Fruit fly (Drosophila melanogaster) whole organism, embryonic: ENCODE data around the gene mdlc.
A peak's percentile ranks its signal among the peaks of the same experiment; 100 is the strongest.

Source experiments
- CG10654 ChIP-seq: fragments of 200-800 bp; sonication (Bioruptor generic); optimal IDR thresholded peaks from 2 replicates; lab custom pipeline; 2016; ENCODE audit warnings: missing biosample characterization, missing genetic modification characterization
- CG12104 ChIP-seq: fragments of 200-800 bp; sonication (Bioruptor generic); optimal IDR thresholded peaks from 3 replicates; lab custom pipeline; 2016; ENCODE audit warnings: missing biosample characterization, missing genetic modification characterization
- CG13287 ChIP-seq: fragments of 200-800 bp; sonication (Bioruptor generic); IDR thresholded peaks from 2 replicates; pipeline ENCODE4 v1.3.6; 2022; ENCODE audit warnings: missing biosample characterization, missing genetic modification characterization; ENCODE audit not compliant: partially characterized antibody
- CG14710 ChIP-seq: fragments of 200-800 bp; sonication (Bioruptor generic); optimal IDR thresholded peaks from 3 replicates; lab custom pipeline; 2019; ENCODE audit warnings: missing biosample characterization, mild to moderate bottlenecking, missing genetic modification characterization, moderate library complexity
- CG15696 ChIP-seq: fragments of 200-800 bp; sonication (Bioruptor generic); optimal IDR thresholded peaks from 2 replicates; lab custom pipeline; 2019; ENCODE audit warnings: missing biosample characterization, mild to moderate bottlenecking, missing genetic modification characterization, moderate library complexity
- CG16813 ChIP-seq: fragments of 200-800 bp; sonication (Bioruptor generic); IDR thresholded peaks from 3 replicates; pipeline ENCODE4 v1.3.6; 2022; ENCODE audit warnings: missing biosample characterization, missing genetic modification characterization; ENCODE audit not compliant: partially characterized antibody
- CG17612 ChIP-seq: fragments of 200-800 bp; sonication (Bioruptor generic); IDR thresholded peaks from 2 replicates; pipeline ENCODE4 v1.3.6; 2022; ENCODE audit warnings: missing biosample characterization, missing genetic modification characterization
- CG2678 ChIP-seq: fragments of 200-800 bp; sonication (Bioruptor generic); optimal IDR thresholded peaks from 3 replicates; lab custom pipeline; 2019; ENCODE audit warnings: missing biosample characterization, mild to moderate bottlenecking, missing genetic modification characterization, moderate library complexity
- CG3065 ChIP-seq: fragments of 200-800 bp; sonication (Bioruptor generic); optimal IDR thresholded peaks from 2 replicates; lab custom pipeline; 2016; ENCODE audit warnings: missing biosample characterization, missing genetic modification characterization
- CG31224 ChIP-seq: fragments of 200-800 bp; sonication (Bioruptor generic); IDR thresholded peaks from 2 replicates; pipeline ENCODE4 v1.3.6; 2022; ENCODE audit warnings: missing biosample characterization, missing genetic modification characterization
- CG3995 ChIP-seq: fragments of 200-800 bp; sonication (Bioruptor generic); optimal IDR thresholded peaks from 3 replicates; lab custom pipeline; 2016; ENCODE audit warnings: missing biosample characterization, missing genetic modification characterization
- CG4424 ChIP-seq: fragments of 200-800 bp; sonication (Bioruptor generic); optimal IDR thresholded peaks from 3 replicates; lab custom pipeline; 2016; ENCODE audit warnings: missing biosample characterization, missing genetic modification characterization
- CG6813 ChIP-seq: fragments of 200-800 bp; sonication (Bioruptor generic); optimal IDR thresholded peaks from 2 replicates; lab custom pipeline; 2017; ENCODE audit warnings: missing biosample characterization, missing genetic modification characterization, mild to moderate bottlenecking, moderate library complexity, missing genetic modification reagents
- CG7271 ChIP-seq: fragments of 200-800 bp; sonication (Bioruptor generic); optimal IDR thresholded peaks from 2 replicates; lab custom pipeline; 2018; ENCODE audit warnings: missing biosample characterization, mild to moderate bottlenecking, missing genetic modification characterization, moderate library complexity
- CG9609 ChIP-seq: fragments of 200-800 bp; sonication (Bioruptor generic); optimal IDR thresholded peaks from 3 replicates; lab custom pipeline; 2016; ENCODE audit warnings: missing biosample characterization, missing genetic modification characterization
- D ChIP-seq, 2 experiments: fragments of 200-800 bp in 1 of 2; fragments of >200 bp in 1 of 2; sonication (Bioruptor generic) in 1 of 2; optimal IDR thresholded peaks; 2 replicates in 1 of 2; 3 replicates in 1 of 2; lab custom pipeline; 2017; ENCODE audit warnings: mild to moderate bottlenecking in 1 of 2, missing biosample characterization in 1 of 2, missing genetic modification characterization in 1 of 2, missing genetic modification reagents in 1 of 2
- Doc3 ChIP-seq: fragments of 200-800 bp; sonication (Bioruptor generic); IDR thresholded peaks from 3 replicates; pipeline ENCODE4 v1.3.6; 2022; ENCODE audit warnings: missing biosample characterization, missing genetic modification characterization; ENCODE audit not compliant: partially characterized antibody
- Dref ChIP-seq: fragments of 200-800 bp; sonication (Bioruptor generic); IDR thresholded peaks from 2 replicates; pipeline ENCODE4 v1.3.6; 2022; ENCODE audit warnings: missing biosample characterization, missing genetic modification characterization
- Drgx ChIP-seq: fragments of 200-800 bp; sonication (Bioruptor generic); IDR thresholded peaks from 2 replicates; pipeline ENCODE4 v1.3.6; 2022; ENCODE audit warnings: missing biosample characterization, missing genetic modification characterization
- E2f2 ChIP-seq: fragments of 200-800 bp; sonication (Bioruptor generic); IDR thresholded peaks from 2 replicates; pipeline ENCODE4 v1.3.6; 2022; ENCODE audit warnings: missing biosample characterization, missing genetic modification characterization
- Fer2 ChIP-seq: fragments of 200-800 bp; sonication (Bioruptor generic); optimal IDR thresholded peaks from 2 replicates; lab custom pipeline; 2018; ENCODE audit warnings: missing biosample characterization, mild to moderate bottlenecking, missing genetic modification characterization, moderate library complexity
- MESR4 ChIP-seq: fragments of 200-800 bp; sonication (Bioruptor generic); optimal IDR thresholded peaks from 2 replicates; lab custom pipeline; 2018; ENCODE audit warnings: missing biosample characterization, mild to moderate bottlenecking, missing genetic modification characterization, moderate library complexity
- NC2α ChIP-seq: fragments of 200-800 bp; sonication (Bioruptor generic); optimal IDR thresholded peaks from 2 replicates; lab custom pipeline; 2016; ENCODE audit warnings: missing biosample characterization, missing genetic modification characterization
- Optix ChIP-seq: fragments of 200-800 bp; sonication (Bioruptor generic); IDR thresholded peaks from 3 replicates; pipeline ENCODE4 v1.3.6; 2022; ENCODE audit warnings: missing biosample characterization, missing genetic modification characterization
- PHDP ChIP-seq: fragments of 200-800 bp; sonication (Bioruptor generic); optimal IDR thresholded peaks from 3 replicates; lab custom pipeline; 2018; ENCODE audit warnings: missing biosample characterization, mild to moderate bottlenecking, missing genetic modification characterization, moderate library complexity
- Scr ChIP-seq: fragments of 200-800 bp; sonication (Bioruptor generic); IDR thresholded peaks from 2 replicates; pipeline ENCODE4 v1.3.6; 2022; ENCODE audit warnings: missing biosample characterization, missing genetic modification characterization; ENCODE audit not compliant: partially characterized antibody
- Sin3A ChIP-seq: fragments of >200 bp; optimal IDR thresholded peaks from 2 replicates; lab custom pipeline; 2018
- Vsx1 ChIP-seq: fragments of 200-800 bp; sonication (Bioruptor generic); optimal IDR thresholded peaks from 2 replicates; lab custom pipeline; 2017; ENCODE audit warnings: missing biosample characterization, mild to moderate bottlenecking, missing genetic modification characterization, missing genetic modification reagents
- Xbp1 ChIP-seq: fragments of 200-800 bp; sonication (Bioruptor generic); optimal IDR thresholded peaks from 3 replicates; lab custom pipeline; 2016; ENCODE audit warnings: missing biosample characterization, mild to moderate bottlenecking, missing genetic modification characterization
- abd-A ChIP-seq: fragments of 200-800 bp; sonication (Bioruptor generic); optimal IDR thresholded peaks from 3 replicates; lab custom pipeline; 2019; ENCODE audit warnings: missing biosample characterization, mild to moderate bottlenecking, missing genetic modification characterization, moderate library complexity
- amos ChIP-seq: fragments of 200-800 bp; sonication (Bioruptor generic); IDR thresholded peaks from 2 replicates; pipeline ENCODE4 v1.3.6; 2022; ENCODE audit warnings: missing biosample characterization, missing genetic modification characterization; ENCODE audit not compliant: partially characterized antibody
- cg ChIP-seq: fragments of 200-800 bp; sonication (Bioruptor generic); optimal IDR thresholded peaks from 3 replicates; lab custom pipeline; 2019; ENCODE audit warnings: missing biosample characterization, mild to moderate bottlenecking, missing genetic modification characterization, moderate library complexity
- chn ChIP-seq: fragments of 200-800 bp; sonication (Bioruptor generic); optimal IDR thresholded peaks from 2 replicates; lab custom pipeline; 2016; ENCODE audit warnings: missing biosample characterization, missing genetic modification characterization
- dmrt99B ChIP-seq: fragments of 200-800 bp; sonication (Bioruptor generic); optimal IDR thresholded peaks from 2 replicates; lab custom pipeline; 2018; ENCODE audit warnings: missing biosample characterization, mild to moderate bottlenecking, missing genetic modification characterization, moderate library complexity
- gem ChIP-seq: fragments of 200-800 bp; sonication (Bioruptor generic); optimal IDR thresholded peaks from 2 replicates; lab custom pipeline; 2019; ENCODE audit warnings: missing biosample characterization, mild to moderate bottlenecking, missing genetic modification characterization, moderate library complexity
- ind ChIP-seq: fragments of 200-800 bp; sonication (Bioruptor generic); optimal IDR thresholded peaks from 3 replicates; lab custom pipeline; 2016; ENCODE audit warnings: missing biosample characterization, missing genetic modification characterization
- inv ChIP-seq: fragments of 200-800 bp; sonication (Bioruptor generic); IDR thresholded peaks from 2 replicates; pipeline ENCODE4 v1.3.6; 2022; ENCODE audit warnings: missing biosample characterization, missing genetic modification characterization; ENCODE audit not compliant: partially characterized antibody
- lilli ChIP-seq: fragments of 200-800 bp; sonication (Bioruptor generic); optimal IDR thresholded peaks from 3 replicates; lab custom pipeline; 2016; ENCODE audit warnings: missing biosample characterization, missing genetic modification characterization
- nmo ChIP-seq: fragments of 200-800 bp; sonication (Bioruptor generic); optimal IDR thresholded peaks from 2 replicates; lab custom pipeline; 2018; ENCODE audit warnings: missing biosample characterization, mild to moderate bottlenecking, missing genetic modification characterization, moderate library complexity
- p53 ChIP-seq: fragments of 200-800 bp; sonication (Bioruptor generic); optimal IDR thresholded peaks from 2 replicates; lab custom pipeline; 2016; ENCODE audit warnings: missing biosample characterization, missing genetic modification characterization
- pfk ChIP-seq: fragments of 200-800 bp; sonication (Bioruptor generic); optimal IDR thresholded peaks from 2 replicates; lab custom pipeline; 2018; ENCODE audit warnings: missing biosample characterization, mild to moderate bottlenecking, missing genetic modification characterization, moderate library complexity
- phol ChIP-seq: fragments of 200-800 bp; sonication (Bioruptor generic); optimal IDR thresholded peaks from 3 replicates; lab custom pipeline; 2018; ENCODE audit warnings: missing biosample characterization, mild to moderate bottlenecking, missing genetic modification characterization, moderate library complexity
- sens ChIP-seq: fragments of 200-800 bp; sonication (Bioruptor generic); peaks from one replicate; lab custom pipeline; 2016; ENCODE audit warnings: missing biosample characterization, missing genetic modification characterization
- ssp ChIP-seq: fragments of 200-800 bp; sonication (Bioruptor generic); IDR thresholded peaks from 2 replicates; pipeline ENCODE4 v1.3.6; 2022; ENCODE audit warnings: missing biosample characterization, missing genetic modification characterization
- stc ChIP-seq: fragments of 200-800 bp; sonication (Bioruptor generic); IDR thresholded peaks from 2 replicates; pipeline ENCODE4 v1.3.6; 2022; ENCODE audit warnings: missing biosample characterization, missing genetic modification characterization
- tx ChIP-seq: fragments of 200-800 bp; sonication (Bioruptor generic); optimal IDR thresholded peaks from 2 replicates; lab custom pipeline; 2016; ENCODE audit warnings: missing biosample characterization, missing genetic modification characterization
- unc-4 ChIP-seq: fragments of 200-800 bp; sonication (Bioruptor generic); IDR thresholded peaks from 2 replicates; pipeline ENCODE4 v1.3.6; 2022; ENCODE audit warnings: missing biosample characterization, missing genetic modification characterization; ENCODE audit not compliant: partially characterized antibody
- vnd ChIP-seq: fragments of 200-800 bp; sonication (Bioruptor generic); IDR thresholded peaks from 3 replicates; pipeline ENCODE4 v1.3.6; 2022; ENCODE audit warnings: missing biosample characterization, missing genetic modification characterization; ENCODE audit not compliant: partially characterized antibody
- yki ChIP-seq: fragments of >200 bp; optimal IDR thresholded peaks from 3 replicates; lab custom pipeline; 2018
- zen2 ChIP-seq: fragments of 200-800 bp; sonication (Bioruptor generic); IDR thresholded peaks from 3 replicates; pipeline ENCODE4 v1.3.6; 2022; ENCODE audit warnings: missing biosample characterization, missing genetic modification characterization; ENCODE audit not compliant: partially characterized antibody

mdlc gene

DNA sequence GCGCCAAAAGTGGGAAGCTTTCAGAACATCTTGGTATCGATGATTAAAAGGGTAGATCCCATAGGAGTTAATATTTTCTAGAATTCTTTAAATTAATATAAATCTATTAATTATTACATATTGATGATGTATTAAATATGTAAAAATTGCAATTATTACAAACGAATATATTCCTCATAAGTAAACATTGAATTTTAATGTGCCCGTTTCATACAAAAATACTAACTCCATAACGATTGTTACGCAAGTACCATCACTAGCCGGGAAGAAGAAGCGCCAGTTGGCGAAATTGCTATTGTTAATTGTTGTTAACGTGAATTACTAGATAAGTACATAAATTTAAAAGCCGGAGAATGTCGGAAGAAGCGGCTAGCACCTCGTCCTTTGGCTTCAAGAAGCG, at the start of gene mdlc (continued):
- TF ChIP-seq CG6813 (GFP tag; lab: Kevin White, UChicago) (no peak), cg (GFP tag; lab: Kevin White, UChicago) (no peak), Sin3A (lab: Kevin White, UChicago) (peak; percentile 51), CG17612 (GFP tag; lab: Robert Waterston, UW) (no peak), Dref (GFP tag; lab: Robert Waterston, UW) (peak; percentile 42), Doc3 (GFP tag; lab: Robert Waterston, UW) (peak; percentile 55; the same call in 2 of the 3 replicates), CG10654 (GFP tag; lab: Kevin White, UChicago) (peak; percentile 8), unc-4 (peak; percentile 61), phol (peak; percentile 51), NC2α (GFP tag; lab: Kevin White, UChicago) (no peak), CG3065 (GFP tag; lab: Kevin White, UChicago) (no peak), stc (GFP tag; lab: Robert Waterston, UW) (no peak), p53 (GFP tag; lab: Kevin White, UChicago) (no peak), ssp (GFP tag; lab: Robert Waterston, UW) (no peak), Vsx1 (GFP tag; lab: Kevin White, UChicago) (no peak), Xbp1 (peak; percentile 17), CG7271 (tag; lab: Kevin White, UChicago) (no peak), Scr (GFP tag; lab: Robert Waterston, UW) (peak; percentile 71), vnd (GFP tag; lab: Robert Waterston, UW) (peak; percentile 38; the same call in 1 of the 3 replicates), Optix (GFP tag; lab: Robert Waterston, UW) (no peak), tx (GFP tag; lab: Kevin White, UChicago) (no peak), gem (tag; lab: Kevin White, UChicago) (peak; percentile 41), sens (GFP tag; lab: Kevin White, UChicago) (peak; percentile 26), PHDP (tag; lab: Kevin White, UChicago) (no peak), D (optimal IDR thresholded peaks at IDR 0.05; lab: Kevin White, UChicago) (no peak), D (GFP tag; optimal IDR thresholded peaks at IDR 0.05; lab: Kevin White, UChicago) (no peak), Fer2 (tag; lab: Kevin White, UChicago) (no peak), CG4424 (GFP tag; lab: Kevin White, UChicago) (peak; percentile 25), lilli (GFP tag; lab: Kevin White, UChicago) (no peak), CG12104 (peak; percentile 2), CG16813 (GFP tag; lab: Robert Waterston, UW) (peak; percentile 71), zen2 (GFP tag; lab: Robert Waterston, UW) (no peak), dmrt99B (no peak), CG13287 (GFP tag; lab: Robert Waterston, UW) (peak; percentile 73), CG9609 (GFP tag; lab: Kevin White, UChicago) (no peak), inv (GFP tag; lab: Robert Waterston, UW) (peak; percentile 47; the same call in 1 of the 2 replicates), CG3995 (GFP tag; lab: Kevin White, UChicago) (no peak), pfk (no peak), CG15696 (tag; lab: Kevin White, UChicago) (peak; percentile 4), ind (GFP tag; lab: Kevin White, UChicago) (peak; percentile 19), chn (GFP tag; lab: Kevin White, UChicago) (no peak), MESR4 (GFP tag; lab: Kevin White, UChicago) (no peak), Drgx (GFP tag; lab: Robert Waterston, UW) (no peak), yki (lab: Kevin White, UChicago) (no peak), E2f2 (GFP tag; lab: Robert Waterston, UW) (peak; percentile 64), CG2678 (tag; lab: Kevin White, UChicago) (peak; percentile 33), nmo (GFP tag; lab: Kevin White, UChicago) (peak; percentile 70), amos (GFP tag; lab: Robert Waterston, UW) (peak; percentile 61), CG14710 (tag; lab: Kevin White, UChicago) (peak; percentile 40), abd-A (tag; lab: Kevin White, UChicago) (peak; percentile 46), CG31224 (GFP tag; lab: Robert Waterston, UW) (no peak)
